Fruit fly (Drosophila melanogaster): ENCODE results near the gene Hmu.

Gene Hmu

dm6 chr3R:27288202-27289135 lies at the start of gene Hmu, which contains the start of gene bigmax (continued):
- TF ChIP-seq Dp (GFP tag; optimal IDR thresholded peaks at IDR 0.05) (peak; percentile 37), CG30403 (GFP tag; optimal IDR thresholded peaks at IDR 0.05) (peak; percentile 89), Neu2 (GFP tag; optimal IDR thresholded peaks at IDR 0.05; ENCODE audit: borderline replicate concordance) (peak; percentile 39), CG15514 (GFP tag; optimal IDR thresholded peaks at IDR 0.05) (peak; percentile 87), CG13624 (GFP tag; optimal IDR thresholded peaks at IDR 0.05) (peak; percentile 97), nom (GFP tag; optimal IDR thresholded peaks at IDR 0.05) (peak; percentile 13), tgo (GFP tag; IDR thresholded peaks at IDR 0.05) (peak; percentile 75), Fer1 (GFP tag; optimal IDR thresholded peaks at IDR 0.05) (peak; percentile 79), fd96Cb (tag; optimal IDR thresholded peaks at IDR 0.05) (peak; percentile 78), Lhr (GFP tag; optimal IDR thresholded peaks at IDR 0.05) (peak; percentile 86), HmgD (GFP tag; optimal IDR thresholded peaks at IDR 0.05) (peak; percentile 79), CG7357 (GFP tag; IDR thresholded peaks at IDR 0.05) (peak; percentile 69; the same call in 2 of the 3 replicates), CG8478 (optimal IDR thresholded peaks at IDR 0.05) (no peak), CoRest (tag; optimal IDR thresholded peaks at IDR 0.05) (peak; percentile 85), ash1 (GFP tag; optimal IDR thresholded peaks at IDR 0.05) (no peak), Dbx (GFP tag; IDR thresholded peaks at IDR 0.05) (peak; percentile 92), sr (GFP tag; IDR thresholded peaks at IDR 0.05) (peak; percentile 45; the same call in 1 of the 3 replicates), slp2 (GFP tag; optimal IDR thresholded peaks at IDR 0.05) (peak; percentile 73), CG8944 (GFP tag; optimal IDR thresholded peaks at IDR 0.05) (peak; percentile 92), Ets97D (GFP tag; optimal IDR thresholded peaks at IDR 0.05) (peak; percentile 86), Six4 (GFP tag; optimal IDR thresholded peaks at IDR 0.05) (peak; percentile 61), gcm (GFP tag; optimal IDR thresholded peaks at IDR 0.05) (peak; percentile 62), Fer3 (tag; optimal IDR thresholded peaks at IDR 0.05) (peak; percentile 85), fd102C (GFP tag; optimal IDR thresholded peaks at IDR 0.05) (no peak), CG32772 (GFP tag; IDR thresholded peaks at IDR 0.05) (peak; percentile 80), HLH3B (GFP tag; IDR thresholded peaks at IDR 0.05) (peak; percentile 80), Drgx (GFP tag; IDR thresholded peaks at IDR 0.05) (peak; percentile 66), CG2129 (GFP tag; IDR thresholded peaks at IDR 0.05; ENCODE audit: partially characterized antibody) (peak; percentile 87), CG11398 (GFP tag; optimal IDR thresholded peaks at IDR 0.05) (peak; percentile 31), nerfin-2 (GFP tag; IDR thresholded peaks at IDR 0.05; ENCODE audit: partially characterized antibody) (peak; percentile 76), CG31388 (GFP tag; optimal IDR thresholded peaks at IDR 0.05) (peak; percentile 69), mam (GFP tag; optimal IDR thresholded peaks at IDR 0.05) (peak; percentile 94), CG16813 (GFP tag; IDR thresholded peaks at IDR 0.05; ENCODE audit: partially characterized antibody) (peak; percentile 95), Side (GFP tag; optimal IDR thresholded peaks at IDR 0.05) (peak; percentile 86), btn (GFP tag; optimal IDR thresholded peaks at IDR 0.05) (no peak), Opbp (GFP tag; IDR thresholded peaks at IDR 0.05; ENCODE audit: partially characterized antibody) (peak; percentile 86), CG6175 (GFP tag; IDR thresholded peaks at IDR 0.05) (peak; percentile 64; the same call in 1 of the 3 replicates), pan (optimal IDR thresholded peaks at IDR 0.05) (no peak), pan (GFP tag; optimal IDR thresholded peaks at IDR 0.05 in 1 of 2, IDR thresholded peaks at IDR 0.05 in 1 of 2) (peak in 1 of 2 experiments; percentile 90), fd3F (GFP tag; optimal IDR thresholded peaks at IDR 0.05) (peak; percentile 70), CG10321 (GFP tag; IDR thresholded peaks at IDR 0.05) (no peak), sisA (GFP tag; IDR thresholded peaks at IDR 0.05) (peak; percentile 83), H2.0 (GFP tag; IDR thresholded peaks at IDR 0.05) (peak; percentile 86), crol (GFP tag; IDR thresholded peaks at IDR 0.05) (peak; percentile 87), CG4820 (GFP tag; optimal IDR thresholded peaks at IDR 0.05) (peak; percentile 82), wdn (GFP tag; IDR thresholded peaks at IDR 0.05) (peak; percentile 79), CkIIα-i1 (GFP tag; IDR thresholded peaks at IDR 0.05) (no peak), grn (GFP tag; optimal IDR thresholded peaks at IDR 0.05) (peak; percentile 52), CG12219 (GFP tag; optimal IDR thresholded peaks at IDR 0.05) (peak; percentile 51)

All from whole organism, embryonic.